Fruit fly (Drosophila melanogaster): Measurements from ENCODE around the gene CG6073.

- TF ChIP-seq Blimp-1 (GFP tag; optimal IDR thresholded peaks at IDR 0.05), result no peak
- no peak for TF ChIP-seq Hr39 (GFP tag; optimal IDR thresholded peaks at IDR 0.05)
- TF ChIP-seq acj6 (GFP tag; optimal IDR thresholded peaks at IDR 0.05), result no peak
- TF ChIP-seq CG8632 (GFP tag; optimal IDR thresholded peaks at IDR 0.05), result no peak
- no peak for TF ChIP-seq Ets96B (tag; optimal IDR thresholded peaks at IDR 0.05)
- TF ChIP-seq Smox (GFP tag; optimal IDR thresholded peaks at IDR 0.05), result no peak
- TF ChIP-seq salr (GFP tag; optimal IDR thresholded peaks at IDR 0.05), result no peak
- TF ChIP-seq Hr4 (GFP tag; optimal IDR thresholded peaks at IDR 0.05), result no peak
- TF ChIP-seq ss (GFP tag; optimal IDR thresholded peaks at IDR 0.05), result no peak
- no peak for TF ChIP-seq fd85E (GFP tag; optimal IDR thresholded peaks at IDR 0.05)
- TF ChIP-seq CG6163 (GFP tag; IDR thresholded peaks at IDR 0.05), result no peak
- no peak for TF ChIP-seq CG10631 (GFP tag; optimal IDR thresholded peaks at IDR 0.05)
These were observed 39.5 kb upstream of the CG6073 start for dm6 chr3R:26228026-26228635.

Measured in whole organism, prepupa.